Worm (Caenorhabditis elegans) whole organism, early embryonic: ENCODE results near the gene T21E8.5.

Source experiments
- aly-1 ChIP-seq: sonication (generic microtip); optimal IDR thresholded peaks from 2 replicates; lab custom pipeline; 2016; ENCODE audit warnings: missing genetic modification characterization, missing compliant biosample characterization
- ama-1 ChIP-seq: fragments of 150-350 bp; optimal IDR thresholded peaks from 2 replicates; lab custom pipeline; 2014
- ceh-36 ChIP-seq: sonication (generic microtip); optimal IDR thresholded peaks from 2 replicates; lab custom pipeline; 2016; ENCODE audit warnings: missing genetic modification characterization, inconsistent platforms, missing compliant biosample characterization
- flt-1 ChIP-seq: fragments of 200-800 bp; sonication (Bioruptor generic); IDR thresholded peaks from 2 replicates; pipeline ENCODE4 v1.3.6; 2022; ENCODE audit warnings: missing genetic modification characterization, missing compliant biosample characterization
- hmbx-1 ChIP-seq: sonication (generic microtip); optimal IDR thresholded peaks from 2 replicates; lab custom pipeline; 2016; ENCODE audit warnings: mild to moderate bottlenecking, missing genetic modification characterization, missing compliant biosample characterization
- hnd-1 ChIP-seq: sonication (generic microtip); optimal IDR thresholded peaks from 2 replicates; lab custom pipeline; 2016; ENCODE audit warnings: missing genetic modification characterization, missing compliant biosample characterization
- tbx-37 ChIP-seq: fragments of 200-800 bp; sonication (Bioruptor generic); conservative IDR thresholded peaks from 2 replicates; pipeline ENCODE4 v1.3.6; 2022; ENCODE audit warnings: missing genetic modification reagents, missing genetic modification characterization, missing compliant biosample characterization

ce11 chrX:10928948-10929563 lies 43.1 kb downstream of the T21E8.5 start, which contains the start of gene dgn-1:
- TF ChIP-seq hmbx-1 = no peak
- TF ChIP-seq ama-1 (lab: Kevin White, UChicago) = no peak
- TF ChIP-seq ceh-36 (tag; lab: Kevin White, UChicago) = no peak
- TF ChIP-seq aly-1 = no peak
- TF ChIP-seq flt-1 (GFP tag; lab: Robert Waterston, UW) = no peak
- no peak for TF ChIP-seq tbx-37 (GFP tag; lab: Robert Waterston, UW)
- TF ChIP-seq hnd-1 (tag; lab: Kevin White, UChicago) = no peak
